Worm (Caenorhabditis elegans) whole organism, late embryonic: ENCODE measurements around the gene C47A4.5.

ENCODE experiments used
- T23F11.4 ChIP-seq: fragments of 200-800 bp; sonication (Bioruptor generic); optimal IDR thresholded peaks from 2 replicates; lab custom pipeline; 2018; ENCODE audit warnings: mild to moderate bottlenecking, missing genetic modification characterization, missing compliant biosample characterization
- ama-1 ChIP-seq: fragments of 150-350 bp; optimal IDR thresholded peaks from 2 replicates; lab custom pipeline; 2014
- ceh-14 ChIP-seq: sonication (generic microtip); optimal IDR thresholded peaks from 2 replicates; lab custom pipeline; 2016; ENCODE audit warnings: missing genotype, missing genetic modification characterization, missing compliant biosample characterization
- ceh-19 ChIP-seq: fragments of 200-800 bp; sonication (Bioruptor generic); optimal IDR thresholded peaks from 2 replicates; lab custom pipeline; 2018; ENCODE audit warnings: mild to moderate bottlenecking, missing genetic modification characterization, missing compliant biosample characterization
- ceh-2 ChIP-seq: sonication (generic microtip); optimal IDR thresholded peaks from 2 replicates; lab custom pipeline; 2016; ENCODE audit warnings: missing genotype, missing genetic modification characterization, missing compliant biosample characterization
- ceh-24 ChIP-seq: sonication (generic microtip); optimal IDR thresholded peaks from 2 replicates; lab custom pipeline; 2016; ENCODE audit warnings: mild to moderate bottlenecking, missing genetic modification characterization, missing compliant biosample characterization
- ceh-30 ChIP-seq: fragments of 150-350 bp; optimal IDR thresholded peaks from 2 replicates; lab custom pipeline; 2014; ENCODE audit warnings: missing biosample characterization, missing genetic modification characterization
- ceh-31 ChIP-seq: sonication (generic microtip); optimal IDR thresholded peaks from 2 replicates; lab custom pipeline; 2016; ENCODE audit warnings: missing genetic modification characterization, missing compliant biosample characterization
- ceh-45 ChIP-seq: fragments of 200-800 bp; sonication (Bioruptor generic); IDR thresholded peaks from 2 replicates; pipeline ENCODE4 v1.3.6; 2022; ENCODE audit warnings: missing genetic modification reagents, missing genetic modification characterization, missing compliant biosample characterization
- dve-1 ChIP-seq: sonication (generic microtip); optimal IDR thresholded peaks from 2 replicates; lab custom pipeline; 2017; ENCODE audit warnings: antibody characterized with exemption, mild to moderate bottlenecking, missing genetic modification characterization, missing compliant biosample characterization
- elt-2 ChIP-seq: sonication (generic microtip); optimal IDR thresholded peaks from 2 replicates; lab custom pipeline; 2016; ENCODE audit warnings: missing genetic modification reagents, missing genetic modification characterization, missing compliant biosample characterization
- ets-4 ChIP-seq: sonication (generic microtip); optimal IDR thresholded peaks from 2 replicates; lab custom pipeline; 2016; ENCODE audit warnings: missing genetic modification characterization, missing compliant biosample characterization
- gmeb-2 ChIP-seq: sonication (generic microtip); optimal IDR thresholded peaks from 2 replicates; lab custom pipeline; 2016; ENCODE audit warnings: missing genetic modification characterization, inconsistent platforms, missing compliant biosample characterization
- lin-11 ChIP-seq: fragments of 200-800 bp; sonication (Bioruptor generic); optimal IDR thresholded peaks from 2 replicates; lab custom pipeline; 2018; ENCODE audit warnings: mild to moderate bottlenecking, missing genetic modification characterization, missing compliant biosample characterization
- nfya-1 ChIP-seq: sonication (generic microtip); optimal IDR thresholded peaks from 2 replicates; lab custom pipeline; 2017; ENCODE audit warnings: missing genetic modification characterization, mild to moderate bottlenecking, missing compliant biosample characterization, antibody characterized with exemption, moderate library complexity
- nhr-232 ChIP-seq: sonication (generic microtip); optimal IDR thresholded peaks from 2 replicates; lab custom pipeline; 2016; ENCODE audit warnings: missing genetic modification characterization, missing compliant biosample characterization
- odd-2 ChIP-seq: sonication (generic microtip); optimal IDR thresholded peaks from 2 replicates; lab custom pipeline; 2017; ENCODE audit warnings: antibody characterized with exemption, mild to moderate bottlenecking, missing genetic modification characterization, missing compliant biosample characterization
- pag-3 ChIP-seq: sonication (generic microtip); optimal IDR thresholded peaks from 2 replicates; lab custom pipeline; 2016; ENCODE audit warnings: missing compliant biosample characterization, missing genetic modification characterization, borderline replicate concordance
- pat-9 ChIP-seq: fragments of 200-800 bp; sonication (Bioruptor generic); optimal IDR thresholded peaks from 2 replicates; lab custom pipeline; 2018; ENCODE audit warnings: mild to moderate bottlenecking, missing genetic modification characterization, moderate library complexity, missing compliant biosample characterization
- pha-2 ChIP-seq: sonication (generic microtip); optimal IDR thresholded peaks from 2 replicates; lab custom pipeline; 2017; ENCODE audit warnings: mild to moderate bottlenecking, missing genetic modification characterization, missing compliant biosample characterization
- pqm-1 ChIP-seq: sonication (generic microtip); optimal IDR thresholded peaks from 2 replicates; lab custom pipeline; 2016; ENCODE audit warnings: missing genetic modification characterization, missing compliant biosample characterization
- pros-1 ChIP-seq: fragments of 150-350 bp; optimal IDR thresholded peaks from 2 replicates; lab custom pipeline; 2014; ENCODE audit warnings: missing biosample characterization, missing genetic modification reagents, missing genetic modification characterization
- rnt-1 ChIP-seq: sonication (generic microtip); optimal IDR thresholded peaks from 2 replicates; lab custom pipeline; 2016; ENCODE audit warnings: missing genetic modification characterization, missing compliant biosample characterization
- sdc-2 ChIP-seq: sonication (generic microtip); optimal IDR thresholded peaks from 2 replicates; lab custom pipeline; 2016; ENCODE audit warnings: missing genotype, missing genetic modification characterization, missing compliant biosample characterization
- syd-9 ChIP-seq: sonication (generic microtip); optimal IDR thresholded peaks from 2 replicates; lab custom pipeline; 2016; ENCODE audit warnings: mild to moderate bottlenecking, missing genetic modification characterization, moderate library complexity, missing compliant biosample characterization
- ttx-3 ChIP-seq: sonication (generic microtip); optimal IDR thresholded peaks from 2 replicates; lab custom pipeline; 2016; ENCODE audit warnings: missing genetic modification reagents, missing genetic modification characterization, missing compliant biosample characterization
- unc-3 ChIP-seq, 2 experiments: fragments of 200-800 bp in 1 of 2; sonication (Bioruptor generic) in 1 of 2; sonication (generic microtip) in 1 of 2; conservative IDR thresholded peaks in 1 of 2; optimal IDR thresholded peaks in 1 of 2; 2 replicates each; pipeline versions ENCODE4 v1.3.6 to Lab custom; 2016 to 2022; ENCODE audit warnings: missing compliant biosample characterization in 2 of 2, missing genetic modification characterization in 2 of 2, missing genetic modification reagents in 1 of 2
- unc-55 ChIP-seq: sonication (generic microtip); optimal IDR thresholded peaks from 2 replicates; lab custom pipeline; 2017; ENCODE audit warnings: missing biosample characterization, missing genetic modification reagents, missing genetic modification characterization
- ztf-16 ChIP-seq: sonication (generic microtip); optimal IDR thresholded peaks from 2 replicates; lab custom pipeline; 2017; ENCODE audit warnings: missing genetic modification characterization, missing compliant biosample characterization

The C47A4.5 gene

DNA sequence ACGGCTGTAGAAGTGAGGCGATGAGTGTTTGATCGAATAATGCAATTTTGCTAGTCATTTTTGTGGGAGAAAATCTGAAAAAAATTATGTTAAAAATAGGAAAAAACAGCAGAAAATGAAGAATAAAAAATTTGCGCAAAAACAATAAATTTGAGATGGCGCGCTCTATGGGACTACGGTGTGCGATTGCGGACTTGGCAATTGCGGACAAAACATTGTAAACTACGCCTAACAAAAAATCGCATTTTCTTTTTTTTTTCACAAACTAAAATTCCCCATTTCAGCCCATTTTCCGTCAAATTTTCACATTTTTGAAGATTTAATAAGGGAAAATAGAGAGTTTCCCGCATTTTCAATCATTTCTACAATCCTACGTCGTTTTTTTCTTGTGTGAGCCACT lies 43.1 kb downstream of the C47A4.5 start, which contains the start of the genes sas-6 and Y45F10D.7 (continued):
- TF ChIP-seq T23F11.4 (GFP tag; lab: Kevin White, UChicago) (no peak), ceh-31 (tag; lab: Kevin White, UChicago) (peak; percentile 40), rnt-1 (tag; lab: Kevin White, UChicago) (no peak), pat-9 (no peak), dve-1 (peak; percentile 23), ceh-30 (tag; lab: Kevin White, UChicago) (no peak), ceh-2 (tag; lab: Kevin White, UChicago) (no peak), gmeb-2 (tag; lab: Kevin White, UChicago) (no peak), odd-2 (tag; lab: Kevin White, UChicago) (no peak), ceh-19 (GFP tag; lab: Kevin White, UChicago) (no peak), pqm-1 (tag; lab: Kevin White, UChicago) (no peak), ttx-3 (tag; lab: Kevin White, UChicago) (no peak), ztf-16 (tag; lab: Kevin White, UChicago) (no peak), pag-3 (tag; lab: Kevin White, UChicago) (no peak)
- TF ChIP-seq, all 69 proteins: peak for 12

DNA sequence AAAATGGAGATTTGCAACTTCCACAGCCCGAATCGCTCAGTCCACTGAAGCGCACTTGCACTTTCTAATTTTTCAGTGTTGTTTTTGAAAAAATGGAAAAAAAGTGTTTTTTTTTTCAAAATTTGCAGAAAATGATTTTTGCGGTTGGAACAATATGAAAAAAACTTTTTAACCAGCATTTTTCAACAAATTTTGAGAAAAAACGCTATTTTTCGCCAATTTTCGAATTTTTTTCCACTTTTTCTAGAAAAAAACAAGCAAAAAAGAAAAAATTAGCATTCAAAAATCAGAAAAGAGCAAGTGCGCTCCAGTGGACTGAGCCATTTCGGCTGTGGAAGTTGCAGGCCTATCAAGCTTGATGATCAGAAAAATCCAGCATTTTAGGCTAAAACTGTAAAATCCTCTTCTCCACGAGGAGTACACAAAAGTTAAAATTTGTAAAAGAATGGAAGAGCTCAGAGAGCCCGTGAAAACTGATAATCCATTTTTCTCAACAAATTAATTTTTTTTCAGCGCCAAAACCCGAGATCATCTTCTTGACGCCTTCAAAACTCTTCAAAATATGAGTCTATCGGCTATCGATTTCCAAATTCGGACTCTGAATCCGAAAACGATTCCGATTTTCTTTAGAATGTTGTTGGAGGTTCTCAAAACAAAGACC lies 49.9 kb downstream of the C47A4.5 start:
- TF ChIP-seq nhr-232 (tag; lab: Kevin White, UChicago) (no peak), ceh-45 (GFP tag; lab: Robert Waterston, UW) (no peak), pha-2 (tag; lab: Kevin White, UChicago) (no peak), pqm-1 (tag; lab: Kevin White, UChicago) (no peak), pros-1 (tag; lab: Kevin White, UChicago) (no peak), ceh-19 (GFP tag; lab: Kevin White, UChicago) (no peak), ceh-14 (tag; lab: Kevin White, UChicago) (no peak), gmeb-2 (tag; lab: Kevin White, UChicago) (no peak), sdc-2 (no peak), nfya-1 (tag; lab: Kevin White, UChicago) (no peak), elt-2 (tag; lab: Kevin White, UChicago) (no peak), syd-9 (no peak), unc-55 (no peak), ceh-24 (tag; lab: Kevin White, UChicago) (no peak), ama-1 (lab: Kevin White, UChicago) (no peak), ets-4 (tag; lab: Kevin White, UChicago) (no peak), unc-3 (GFP tag; conservative IDR thresholded peaks at IDR 0.05; lab: Robert Waterston, UW) (no peak), unc-3 (tag; optimal IDR thresholded peaks at IDR 0.05; lab: Kevin White, UChicago) (no peak), lin-11 (tag; lab: Kevin White, UChicago) (no peak)
- TF ChIP-seq, all 69 proteins: peak for 0
